Worm (Caenorhabditis elegans) whole organism, L4 larva: ENCODE measurements around the gene nac-1.

ENCODE experiments used
- arid-1 ChIP-seq: fragments of 200-800 bp; sonication (Bioruptor generic); conservative IDR thresholded peaks from 2 replicates; pipeline ENCODE4 v1.3.6; 2022; ENCODE audit warnings: missing genetic modification reagents, missing genetic modification characterization, missing compliant biosample characterization
- lsy-2 ChIP-seq, 2 experiments: fragments of 150-350 bp in 1 of 2; sonication (generic microtip) in 1 of 2; optimal IDR thresholded peaks; 2 replicates each; lab custom pipeline; 2014 to 2017; ENCODE audit warnings: missing biosample characterization in 2 of 2, missing genetic modification characterization in 2 of 2
- nhr-6 ChIP-seq: fragments of 150-350 bp; optimal IDR thresholded peaks from 2 replicates; lab custom pipeline; 2014; ENCODE audit warnings: missing biosample characterization, missing genetic modification characterization
- pha-4 ChIP-seq, 2 experiments: fragments of 150-350 bp in 1 of 2; fragments of 200-800 bp in 1 of 2; sonication (Bioruptor generic) in 1 of 2; IDR thresholded peaks in 1 of 2; optimal IDR thresholded peaks in 1 of 2; 2 replicates each; pipeline versions ENCODE4 v1.3.6 to Lab custom; 2014 to 2022; ENCODE audit warnings: missing genetic modification characterization in 2 of 2, missing genetic modification reagents in 2 of 2, missing biosample characterization in 1 of 2, missing compliant biosample characterization in 1 of 2
- unc-62 ChIP-seq, 3 experiments: fragments of 150-350 bp in 1 of 3; sonication (generic microtip); optimal IDR thresholded peaks in 2 of 3; peaks in 1 of 3; 1 replicate in 1 of 3; 2 replicates in 2 of 3; lab custom pipeline; 2014 to 2017; ENCODE audit warnings: missing biosample characterization in 3 of 3, missing genetic modification characterization in 3 of 3, missing genetic modification reagents in 3 of 3, missing genotype in 1 of 3

DNA sequence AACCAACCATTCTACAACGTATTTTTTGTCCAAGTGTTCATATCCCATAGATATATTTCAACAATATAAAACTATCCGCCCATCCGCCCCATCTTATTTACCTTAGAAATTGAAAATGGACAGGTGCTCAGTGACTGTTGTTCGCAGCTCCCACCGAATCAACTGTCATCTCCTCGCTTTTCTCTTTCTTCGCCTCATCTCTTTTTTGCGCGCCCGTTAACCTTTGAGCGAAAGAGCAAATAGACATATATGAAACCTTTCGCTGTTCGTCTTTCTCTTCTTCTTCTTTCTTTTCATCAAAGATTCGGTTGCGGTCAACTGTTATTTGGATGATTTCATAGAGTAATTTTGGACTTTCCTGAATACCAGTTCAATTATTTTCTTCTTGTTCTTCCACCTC lies 19.3 kb upstream of the nac-1 start, which contains the start of gene sssh-1:
- TF ChIP-seq nhr-6 (no peak), pha-4 (GFP tag; IDR thresholded peaks at IDR 0.05; lab: Robert Waterston, UW) (no peak), pha-4 (tag; optimal IDR thresholded peaks at IDR 0.05; lab: Kevin White, UChicago) (no peak), lsy-2 (tag; optimal IDR thresholded peaks at IDR 0.05; lab: Kevin White, UChicago) (no peak), arid-1 (no peak), unc-62 (GFP tag; optimal IDR thresholded peaks at IDR 0.05 in 1 of 2; lab: Kevin White, UChicago) (no peak), unc-62 (tag; optimal IDR thresholded peaks at IDR 0.05; lab: Kevin White, UChicago) (no peak)
